Worm (Caenorhabditis elegans): ENCODE data around the gene F15E6.4.

ce11 chrIV:4299994-4300393 lies 8.7 kb downstream of the F15E6.4 start:
- no peak for TF ChIP-seq flt-1 (GFP tag; IDR thresholded peaks at IDR 0.05)
- TF ChIP-seq klf-2 (GFP tag; conservative IDR thresholded peaks at IDR 0.05): no peak
- no peak for TF ChIP-seq ref-1 (GFP tag; conservative IDR thresholded peaks at IDR 0.05)
- TF ChIP-seq ztf-23 (GFP tag; IDR thresholded peaks at IDR 0.05): no peak
- no peak for TF ChIP-seq med-1 (GFP tag; optimal IDR thresholded peaks at IDR 0.05; ENCODE audit: insufficient read depth)

All from whole organism, midembryonic.